Fruit fly (Drosophila melanogaster) whole organism, embryonic: Measurements from ENCODE around the gene Gdh.
A peak's percentile ranks its signal among the peaks of the same experiment; 100 is the strongest.

ENCODE experiments used
- C15 ChIP-seq: fragments of 200-800 bp; sonication (Bioruptor generic); IDR thresholded peaks from 3 replicates; pipeline ENCODE4 v1.3.6; 2022; ENCODE audit warnings: missing biosample characterization, missing genetic modification characterization
- CG12391 ChIP-seq: fragments of 200-800 bp; sonication (Bioruptor generic); optimal IDR thresholded peaks from 3 replicates; lab custom pipeline; 2018; ENCODE audit warnings: missing biosample characterization, mild to moderate bottlenecking, missing genetic modification characterization, moderate library complexity
- CG17186 ChIP-seq: fragments of 200-800 bp; sonication (Bioruptor generic); optimal IDR thresholded peaks from 3 replicates; lab custom pipeline; 2017; ENCODE audit warnings: missing biosample characterization, missing genetic modification reagents, missing genetic modification characterization
- CG17612 ChIP-seq: fragments of 200-800 bp; sonication (Bioruptor generic); IDR thresholded peaks from 2 replicates; pipeline ENCODE4 v1.3.6; 2022; ENCODE audit warnings: missing biosample characterization, missing genetic modification characterization
- CG17802 ChIP-seq: fragments of 200-800 bp; sonication (Bioruptor generic); optimal IDR thresholded peaks from 2 replicates; lab custom pipeline; 2018; ENCODE audit warnings: missing biosample characterization, mild to moderate bottlenecking, missing genetic modification characterization, moderate library complexity
- CG17829 ChIP-seq: fragments of 200-800 bp; optimal IDR thresholded peaks from 2 replicates; lab custom pipeline; 2019; ENCODE audit warnings: missing biosample characterization, mild to moderate bottlenecking, missing genetic modification characterization, moderate library complexity
- CG1832 ChIP-seq: fragments of 200-800 bp; sonication (Bioruptor generic); optimal IDR thresholded peaks from 2 replicates; lab custom pipeline; 2017; ENCODE audit warnings: missing biosample characterization, mild to moderate bottlenecking, missing genetic modification characterization, inconsistent platforms
- CG18476 ChIP-seq: fragments of 200-800 bp; sonication (Bioruptor generic); optimal IDR thresholded peaks from 2 replicates; lab custom pipeline; 2016; ENCODE audit warnings: missing biosample characterization, mild to moderate bottlenecking, missing genetic modification characterization
- CG2889 ChIP-seq: fragments of 200-800 bp; sonication (Bioruptor generic); IDR thresholded peaks from 3 replicates; pipeline ENCODE4 v1.3.6; 2022; ENCODE audit warnings: missing biosample characterization, missing genetic modification characterization
- CG33557 ChIP-seq: fragments of 200-800 bp; sonication (Bioruptor generic); optimal IDR thresholded peaks from 2 replicates; lab custom pipeline; 2019; ENCODE audit warnings: missing biosample characterization, mild to moderate bottlenecking, missing genetic modification characterization, moderate library complexity
- CG3407 ChIP-seq: fragments of 200-800 bp; sonication (Bioruptor generic); optimal IDR thresholded peaks from 2 replicates; lab custom pipeline; 2018; ENCODE audit warnings: missing biosample characterization, mild to moderate bottlenecking, missing genetic modification characterization
- CG4360 ChIP-seq: fragments of 200-800 bp; sonication (Bioruptor generic); IDR thresholded peaks from 2 replicates; pipeline ENCODE4 v1.3.6; 2022; ENCODE audit warnings: missing biosample characterization, missing genetic modification characterization
- CG4707 ChIP-seq: fragments of 200-800 bp; sonication (Bioruptor generic); optimal IDR thresholded peaks from 2 replicates; lab custom pipeline; 2018; ENCODE audit warnings: missing biosample characterization, mild to moderate bottlenecking, missing genetic modification characterization, moderate library complexity
- CG6683 ChIP-seq: fragments of 200-800 bp; sonication (Bioruptor generic); optimal IDR thresholded peaks from 2 replicates; lab custom pipeline; 2017; ENCODE audit warnings: missing biosample characterization, mild to moderate bottlenecking, missing genetic modification characterization, missing genetic modification reagents
- CG9215 ChIP-seq: fragments of 200-800 bp; sonication (Bioruptor generic); IDR thresholded peaks from 2 replicates; pipeline ENCODE4 v1.3.6; 2022; ENCODE audit warnings: missing biosample characterization, missing genetic modification characterization
- D ChIP-seq, 2 experiments: fragments of 200-800 bp in 1 of 2; fragments of >200 bp in 1 of 2; sonication (Bioruptor generic) in 1 of 2; optimal IDR thresholded peaks; 2 replicates in 1 of 2; 3 replicates in 1 of 2; lab custom pipeline; 2017; ENCODE audit warnings: mild to moderate bottlenecking in 1 of 2, missing biosample characterization in 1 of 2, missing genetic modification characterization in 1 of 2, missing genetic modification reagents in 1 of 2
- Dref ChIP-seq: fragments of 200-800 bp; sonication (Bioruptor generic); IDR thresholded peaks from 2 replicates; pipeline ENCODE4 v1.3.6; 2022; ENCODE audit warnings: missing biosample characterization, missing genetic modification characterization
- Elba2 ChIP-seq: fragments of 200-800 bp; sonication (Bioruptor generic); optimal IDR thresholded peaks from 3 replicates; lab custom pipeline; 2016; ENCODE audit warnings: missing biosample characterization, missing genetic modification characterization
- Gug ChIP-seq: fragments of 200-800 bp; sonication (Bioruptor generic); IDR thresholded peaks from 4 replicates; pipeline ENCODE4 v1.3.6; 2022; ENCODE audit warnings: missing biosample characterization, missing genetic modification characterization
- H15 ChIP-seq: fragments of 200-800 bp; sonication (Bioruptor generic); IDR thresholded peaks from 3 replicates; pipeline ENCODE4 v1.3.6; 2022; ENCODE audit warnings: missing biosample characterization, missing genetic modification characterization
- HLH4C ChIP-seq: fragments of 200-800 bp; sonication (Bioruptor generic); IDR thresholded peaks from 3 replicates; pipeline ENCODE4 v1.3.6; 2022; ENCODE audit warnings: missing biosample characterization, missing genetic modification characterization; ENCODE audit not compliant: partially characterized antibody
- Hand ChIP-seq: fragments of 200-800 bp; sonication (Bioruptor generic); optimal IDR thresholded peaks from 2 replicates; lab custom pipeline; 2017; ENCODE audit warnings: mild to moderate bottlenecking, missing biosample characterization, missing genetic modification reagents, missing genetic modification characterization
- Hr39 ChIP-seq: fragments of >200 bp; optimal IDR thresholded peaks from 2 replicates; lab custom pipeline; 2017
- Mad ChIP-seq: fragments of 200-800 bp; sonication (Bioruptor generic); optimal IDR thresholded peaks from 2 replicates; lab custom pipeline; 2016; ENCODE audit warnings: missing biosample characterization, missing genetic modification characterization
- al ChIP-seq: fragments of 200-800 bp; sonication (Bioruptor generic); IDR thresholded peaks from 2 replicates; pipeline ENCODE4 v1.3.6; 2022; ENCODE audit warnings: missing biosample characterization, missing genetic modification characterization
- amos ChIP-seq: fragments of 200-800 bp; sonication (Bioruptor generic); IDR thresholded peaks from 2 replicates; pipeline ENCODE4 v1.3.6; 2022; ENCODE audit warnings: missing biosample characterization, missing genetic modification characterization; ENCODE audit not compliant: partially characterized antibody
- bsh ChIP-seq, 2 experiments: fragments of 200-800 bp; sonication (Bioruptor generic); optimal IDR thresholded peaks; 2 replicates each; lab custom pipeline; 2017 to 2018; ENCODE audit warnings: mild to moderate bottlenecking in 2 of 2, missing biosample characterization in 2 of 2, missing genetic modification characterization in 2 of 2, moderate library complexity in 1 of 2
- chm ChIP-seq: fragments of 200-800 bp; sonication (Bioruptor generic); IDR thresholded peaks from 2 replicates; pipeline ENCODE4 v1.3.6; 2022; ENCODE audit warnings: missing biosample characterization, missing genetic modification characterization
- emc ChIP-seq: fragments of 200-800 bp; sonication (Bioruptor generic); optimal IDR thresholded peaks from 2 replicates; lab custom pipeline; 2016; ENCODE audit warnings: missing biosample characterization, missing genetic modification characterization
- fu2 ChIP-seq: fragments of 200-800 bp; sonication (Bioruptor generic); optimal IDR thresholded peaks from 2 replicates; lab custom pipeline; 2016; ENCODE audit warnings: missing biosample characterization, missing genetic modification characterization
- gce ChIP-seq: fragments of 200-800 bp; sonication (Bioruptor generic); IDR thresholded peaks from 3 replicates; pipeline ENCODE4 v1.3.6; 2022; ENCODE audit warnings: missing biosample characterization, missing genetic modification characterization
- ham ChIP-seq: fragments of 200-800 bp; sonication (Bioruptor generic); IDR thresholded peaks from 2 replicates; pipeline ENCODE4 v1.3.6; 2022; ENCODE audit warnings: missing biosample characterization, missing genetic modification characterization
- jing ChIP-seq: fragments of 200-800 bp; sonication (Bioruptor generic); optimal IDR thresholded peaks from 2 replicates; lab custom pipeline; 2018; ENCODE audit warnings: missing biosample characterization, mild to moderate bottlenecking, missing genetic modification characterization
- klu ChIP-seq: fragments of 200-800 bp; sonication (Bioruptor generic); IDR thresholded peaks from 2 replicates; pipeline ENCODE4 v1.3.6; 2022; ENCODE audit warnings: missing biosample characterization, missing genetic modification characterization
- lmd ChIP-seq: fragments of 200-800 bp; sonication (Bioruptor generic); IDR thresholded peaks from 2 replicates; pipeline ENCODE4 v1.3.6; 2022; ENCODE audit warnings: missing biosample characterization, missing genetic modification characterization
- luna ChIP-seq: fragments of 200-800 bp; sonication (Bioruptor generic); optimal IDR thresholded peaks from 2 replicates; lab custom pipeline; 2016; ENCODE audit warnings: missing biosample characterization, missing genetic modification characterization
- mam ChIP-seq: fragments of 200-800 bp; sonication (Bioruptor generic); optimal IDR thresholded peaks from 3 replicates; lab custom pipeline; 2016; ENCODE audit warnings: missing biosample characterization, missing genetic modification characterization
- slp2 ChIP-seq: fragments of 200-800 bp; sonication (Bioruptor generic); optimal IDR thresholded peaks from 2 replicates; lab custom pipeline; 2016; ENCODE audit warnings: missing biosample characterization, missing genetic modification characterization
- twi ChIP-seq: fragments of 200-800 bp; optimal IDR thresholded peaks from 2 replicates; lab custom pipeline; 2019; ENCODE audit warnings: missing biosample characterization, mild to moderate bottlenecking, missing genetic modification characterization, moderate library complexity
- vnd ChIP-seq: fragments of 200-800 bp; sonication (Bioruptor generic); IDR thresholded peaks from 3 replicates; pipeline ENCODE4 v1.3.6; 2022; ENCODE audit warnings: missing biosample characterization, missing genetic modification characterization; ENCODE audit not compliant: partially characterized antibody
- vvl ChIP-seq: fragments of 200-800 bp; sonication (Bioruptor generic); IDR thresholded peaks from 2 replicates; pipeline ENCODE4 v1.3.6; 2022; ENCODE audit warnings: missing biosample characterization, missing genetic modification characterization

The Gdh gene

dm6 chr3R:23941643-23942424 is 1.1 kb downstream of the Gdh start (continued):
- TF ChIP-seq CG6683 (GFP tag; lab: Kevin White, UChicago): no peak
- TF ChIP-seq ham (GFP tag; lab: Robert Waterston, UW): no peak
- no peak for TF ChIP-seq CG17186
- no peak for TF ChIP-seq Dref (GFP tag; lab: Robert Waterston, UW)
- TF ChIP-seq CG1832: no peak
- peak; percentile 9 for TF ChIP-seq CG12391
- peak in 1 of 2 experiments; percentile 5 for TF ChIP-seq bsh (GFP tag; optimal IDR thresholded peaks at IDR 0.05; lab: Kevin White, UChicago)
- TF ChIP-seq CG4360 (GFP tag; lab: Robert Waterston, UW): no peak
- no peak for TF ChIP-seq H15 (GFP tag; lab: Robert Waterston, UW)
- no peak for TF ChIP-seq HLH4C
- peak; percentile 31 for TF ChIP-seq twi (tag; lab: Kevin White, UChicago)
- no peak for TF ChIP-seq Elba2 (GFP tag; lab: Kevin White, UChicago)
- 0 out of 3 replicates have a peak, but pooled peaks have one; percentile 18 for TF ChIP-seq gce (GFP tag; lab: Robert Waterston, UW)
- no peak for TF ChIP-seq amos (GFP tag; lab: Robert Waterston, UW)
- TF ChIP-seq klu: no peak
- no peak for TF ChIP-seq Hr39 (lab: Kevin White, UChicago)
- no peak for TF ChIP-seq C15 (GFP tag; lab: Robert Waterston, UW)
- TF ChIP-seq fu2 (GFP tag; lab: Kevin White, UChicago): no peak
- TF ChIP-seq CG17829 (tag; lab: Kevin White, UChicago): no peak
- TF ChIP-seq Gug (GFP tag; lab: Robert Waterston, UW): peak; percentile 49; the same call in 2 of the 4 replicates
- TF ChIP-seq Hand (GFP tag; lab: Kevin White, UChicago): peak; percentile 28
- TF ChIP-seq lmd (GFP tag; lab: Robert Waterston, UW): peak; percentile 61; the same call in 1 of the 2 replicates
- TF ChIP-seq luna: no peak
- no peak for TF ChIP-seq CG33557 (GFP tag; lab: Kevin White, UChicago)
- peak; percentile 5 for TF ChIP-seq slp2 (GFP tag; lab: Kevin White, UChicago)
- no peak for TF ChIP-seq CG3407 (GFP tag; lab: Kevin White, UChicago)
- no peak for TF ChIP-seq jing
- TF ChIP-seq Mad (GFP tag; lab: Kevin White, UChicago): peak; percentile 7
- peak; percentile 48 for TF ChIP-seq mam (GFP tag; lab: Kevin White, UChicago)
- no peak for TF ChIP-seq chm (GFP tag; lab: Robert Waterston, UW)
- TF ChIP-seq CG2889: no peak; the same call in 2 of the 3 replicates
- TF ChIP-seq CG17612: no peak
- TF ChIP-seq vvl (GFP tag; lab: Robert Waterston, UW): peak; percentile 64
- no peak for TF ChIP-seq CG4707 (GFP tag; lab: Kevin White, UChicago)
- TF ChIP-seq emc (GFP tag; lab: Kevin White, UChicago): no peak
- no peak for TF ChIP-seq CG17802 (tag; lab: Kevin White, UChicago)
- no peak for TF ChIP-seq vnd (GFP tag; lab: Robert Waterston, UW)
- no peak for TF ChIP-seq D (optimal IDR thresholded peaks at IDR 0.05; lab: Kevin White, UChicago)
- no peak for TF ChIP-seq D (GFP tag; optimal IDR thresholded peaks at IDR 0.05; lab: Kevin White, UChicago)
- TF ChIP-seq al (GFP tag; lab: Robert Waterston, UW): 0 out of 2 replicates have a peak, but pooled peaks have one; percentile 28
- peak; percentile 3 for TF ChIP-seq CG18476 (GFP tag; lab: Kevin White, UChicago)
- peak; percentile 38; the same call in 1 of the 2 replicates for TF ChIP-seq CG9215 (GFP tag; lab: Robert Waterston, UW)
